Worm (Caenorhabditis elegans) whole organism, mixed stage, embryonic: ENCODE data around the gene golg-4.

Experiments used
- M03D4.4 ChIP-seq: sonication (generic microtip); optimal IDR thresholded peaks from 2 replicates; lab custom pipeline; 2017; ENCODE audit warnings: mild to moderate bottlenecking, missing genetic modification characterization, missing compliant biosample characterization
- ceh-39 ChIP-seq: fragments of 150-350 bp; optimal IDR thresholded peaks from 2 replicates; lab custom pipeline; 2014; ENCODE audit warnings: missing biosample characterization, missing genetic modification characterization
- ceh-43 ChIP-seq: fragments of 200-800 bp; sonication (Bioruptor generic); optimal IDR thresholded peaks from 2 replicates; lab custom pipeline; 2018; ENCODE audit warnings: mild to moderate bottlenecking, missing genetic modification characterization, moderate library complexity, missing compliant biosample characterization
- ces-1 ChIP-seq: fragments of 150-350 bp; optimal IDR thresholded peaks from 2 replicates; lab custom pipeline; 2014; ENCODE audit warnings: missing biosample characterization, missing genetic modification reagents, missing genetic modification characterization
- cnd-1 ChIP-seq: fragments of 200-800 bp; sonication (Bioruptor generic); optimal IDR thresholded peaks from 2 replicates; lab custom pipeline; 2018; ENCODE audit warnings: mild to moderate bottlenecking, missing genetic modification characterization, missing compliant biosample characterization
- drap-1 ChIP-seq: fragments of 200-800 bp; sonication (Bioruptor generic); optimal IDR thresholded peaks from 3 replicates; lab custom pipeline; 2018; ENCODE audit warnings: mild to moderate bottlenecking, missing genetic modification characterization, missing compliant biosample characterization
- elt-1 ChIP-seq: sonication (generic microtip); optimal IDR thresholded peaks from 2 replicates; lab custom pipeline; 2017; ENCODE audit warnings: missing genetic modification characterization, mild to moderate bottlenecking, missing compliant biosample characterization, antibody characterized with exemption, moderate library complexity, borderline replicate concordance; ENCODE audit not compliant: insufficient read depth
- elt-3 ChIP-seq: fragments of 150-350 bp; optimal IDR thresholded peaks from 2 replicates; lab custom pipeline; 2014; ENCODE audit warnings: missing biosample characterization, missing genetic modification characterization
- flh-1 ChIP-seq: fragments of 200-800 bp; sonication (Bioruptor generic); optimal IDR thresholded peaks from 2 replicates; lab custom pipeline; 2018; ENCODE audit warnings: mild to moderate bottlenecking, missing genetic modification characterization, moderate library complexity, missing compliant biosample characterization
- ham-2 ChIP-seq: fragments of 200-800 bp; sonication (Bioruptor generic); optimal IDR thresholded peaks from 2 replicates; lab custom pipeline; 2018; ENCODE audit warnings: mild to moderate bottlenecking, missing genetic modification characterization, missing compliant biosample characterization
- hlh-1 ChIP-seq: fragments of 150-350 bp; optimal IDR thresholded peaks from 2 replicates; lab custom pipeline; 2014; ENCODE audit warnings: missing biosample characterization, missing genetic modification reagents, missing genetic modification characterization
- lin-13 ChIP-seq: fragments of 150-350 bp; optimal IDR thresholded peaks from 2 replicates; lab custom pipeline; 2014; ENCODE audit warnings: missing biosample characterization, missing genetic modification characterization
- lin-32 ChIP-seq: fragments of 200-800 bp; sonication (Bioruptor generic); optimal IDR thresholded peaks from 2 replicates; lab custom pipeline; 2018; ENCODE audit warnings: mild to moderate bottlenecking, missing genetic modification characterization, missing compliant biosample characterization
- lsy-2 ChIP-seq: fragments of 150-350 bp; optimal IDR thresholded peaks from 2 replicates; lab custom pipeline; 2014; ENCODE audit warnings: missing biosample characterization, missing genetic modification characterization
- mab-5 ChIP-seq: fragments of 150-350 bp; optimal IDR thresholded peaks from 2 replicates; lab custom pipeline; 2014; ENCODE audit warnings: missing biosample characterization, missing genetic modification characterization
- mep-1 ChIP-seq: fragments of 150-350 bp; optimal IDR thresholded peaks from 2 replicates; lab custom pipeline; 2017; ENCODE audit warnings: missing biosample characterization, missing genetic modification reagents, missing genetic modification characterization, inconsistent platforms
- mls-2 ChIP-seq: sonication (generic microtip); optimal IDR thresholded peaks from 2 replicates; lab custom pipeline; 2016; ENCODE audit warnings: mild to moderate bottlenecking, missing genetic modification characterization, moderate library complexity, missing compliant biosample characterization
- nhr-12 ChIP-seq: fragments of 150-350 bp; optimal IDR thresholded peaks from 2 replicates; lab custom pipeline; 2014; ENCODE audit warnings: missing biosample characterization, missing genetic modification characterization
- nhr-2 ChIP-seq: fragments of 150-350 bp; optimal IDR thresholded peaks from 2 replicates; lab custom pipeline; 2014; ENCODE audit warnings: missing biosample characterization, missing genetic modification characterization
- nhr-237 ChIP-seq: fragments of 150-350 bp; optimal IDR thresholded peaks from 2 replicates; lab custom pipeline; 2014; ENCODE audit warnings: missing biosample characterization, missing genetic modification characterization
- nhr-28 ChIP-seq: fragments of 150-350 bp; optimal IDR thresholded peaks from 2 replicates; lab custom pipeline; 2014; ENCODE audit warnings: missing biosample characterization, missing genetic modification characterization
- nhr-76 ChIP-seq: sonication (generic microtip); optimal IDR thresholded peaks from 2 replicates; lab custom pipeline; 2017; ENCODE audit warnings: missing biosample characterization, missing genetic modification characterization
- pha-4 ChIP-seq: fragments of 150-350 bp; optimal IDR thresholded peaks from 2 replicates; lab custom pipeline; 2018; ENCODE audit warnings: missing biosample characterization, missing genetic modification reagents, missing genetic modification characterization
- sem-2 ChIP-seq: fragments of 200-800 bp; sonication (Bioruptor generic); optimal IDR thresholded peaks from 2 replicates; lab custom pipeline; 2018; ENCODE audit warnings: mild to moderate bottlenecking, missing genetic modification characterization, missing compliant biosample characterization
- snpc-4 ChIP-seq: fragments of 150-350 bp; optimal IDR thresholded peaks from 2 replicates; lab custom pipeline; 2014; ENCODE audit warnings: missing biosample characterization, missing genetic modification characterization
- sptf-1 ChIP-seq: sonication (generic microtip); optimal IDR thresholded peaks from 2 replicates; lab custom pipeline; 2017; ENCODE audit warnings: mild to moderate bottlenecking, missing genetic modification characterization, moderate library complexity, missing compliant biosample characterization
- tbx-8 ChIP-seq: fragments of 200-800 bp; sonication (Bioruptor generic); optimal IDR thresholded peaks from 2 replicates; lab custom pipeline; 2018; ENCODE audit warnings: mild to moderate bottlenecking, missing genetic modification characterization, moderate library complexity, missing compliant biosample characterization
- unc-120 ChIP-seq: sonication (generic microtip); optimal IDR thresholded peaks from 2 replicates; lab custom pipeline; 2017; ENCODE audit warnings: missing genetic modification characterization, missing compliant biosample characterization; ENCODE audit not compliant: poor library complexity, severe bottlenecking
- unc-39 ChIP-seq: fragments of 150-350 bp; optimal IDR thresholded peaks from 2 replicates; lab custom pipeline; 2014; ENCODE audit warnings: missing biosample characterization, missing genetic modification characterization
- unc-62 ChIP-seq: fragments of 150-350 bp; optimal IDR thresholded peaks from 2 replicates; lab custom pipeline; 2014; ENCODE audit warnings: missing biosample characterization, missing genetic modification reagents, missing genetic modification characterization
- zip-8 ChIP-seq: fragments of 150-350 bp; optimal IDR thresholded peaks from 2 replicates; lab custom pipeline; 2014; ENCODE audit warnings: missing biosample characterization, missing genetic modification characterization
- ztf-11 ChIP-seq: fragments of 150-350 bp; optimal IDR thresholded peaks from 2 replicates; lab custom pipeline; 2014; ENCODE audit warnings: missing biosample characterization, missing genetic modification characterization

The golg-4 gene

DNA sequence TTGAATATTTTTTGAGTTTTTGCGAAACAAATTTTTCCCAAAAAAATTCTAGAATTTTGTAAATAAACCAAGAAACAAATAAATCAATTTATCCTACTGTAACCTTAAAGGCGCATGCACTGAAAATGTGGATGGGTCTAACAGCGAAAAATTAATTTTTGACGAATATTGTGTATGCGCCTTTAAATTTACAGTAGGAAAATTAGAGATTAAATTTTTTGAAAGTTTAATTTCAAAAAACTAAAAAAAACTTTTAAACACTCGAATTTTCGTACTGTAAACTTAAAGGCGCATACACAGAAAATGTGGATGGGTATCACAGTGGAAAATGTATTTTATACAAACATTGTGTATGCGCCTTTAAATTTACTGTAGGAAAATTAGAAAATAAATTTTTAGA lies 15.2 kb upstream of the golg-4 start:
- TF ChIP-seq flh-1 (no peak), nhr-2 (tag; lab: Kevin White, UChicago) (no peak), zip-8 (no peak), nhr-12 (no peak), nhr-28 (no peak)

DNA sequence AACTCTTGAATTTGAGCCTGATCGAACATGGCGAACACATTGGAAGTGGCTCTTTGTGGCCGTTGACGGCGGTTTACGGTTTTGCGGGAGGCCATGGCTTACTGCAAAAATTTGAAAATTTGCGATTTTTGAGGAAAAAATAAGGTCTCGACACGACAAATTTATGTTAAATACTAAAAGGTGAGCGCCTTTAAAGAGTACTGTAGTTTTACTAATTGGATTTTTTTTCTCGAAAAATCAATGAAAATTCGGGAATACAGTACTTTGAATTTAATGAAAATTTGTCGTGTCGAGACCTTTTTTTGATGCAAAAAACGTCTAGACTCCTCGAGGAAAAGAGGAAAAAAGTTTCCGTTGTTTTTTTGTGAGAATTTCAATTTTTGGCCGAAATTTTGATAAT lies 11.7 kb upstream of the golg-4 start, which contains the start of gene mlc-4:
mlc-4 (minus strand) TSS at position 101 of the 400 bp plus-strand sequence.
- no peak for TF ChIP-seq nhr-28
- TF ChIP-seq ceh-39, result no peak
- TF ChIP-seq unc-39 (tag; lab: Kevin White, UChicago), result no peak
- no peak for TF ChIP-seq hlh-1 (tag; lab: Kevin White, UChicago)
- no peak for TF ChIP-seq sptf-1 (tag; lab: Kevin White, UChicago)
- no peak for TF ChIP-seq lin-32 (GFP tag; lab: Kevin White, UChicago)
- no peak for TF ChIP-seq unc-62 (GFP tag; lab: Kevin White, UChicago)
- TF ChIP-seq mep-1 (tag; lab: Kevin White, UChicago), result no peak
- no peak for TF ChIP-seq nhr-2 (tag; lab: Kevin White, UChicago)
- no peak for TF ChIP-seq M03D4.4 (tag; lab: Kevin White, UChicago)
- TF ChIP-seq nhr-237 (tag; lab: Kevin White, UChicago), result no peak
- TF ChIP-seq elt-3, result no peak
- TF ChIP-seq unc-120 (tag; lab: Kevin White, UChicago), result no peak
- no peak for TF ChIP-seq mab-5 (tag; lab: Kevin White, UChicago)

DNA sequence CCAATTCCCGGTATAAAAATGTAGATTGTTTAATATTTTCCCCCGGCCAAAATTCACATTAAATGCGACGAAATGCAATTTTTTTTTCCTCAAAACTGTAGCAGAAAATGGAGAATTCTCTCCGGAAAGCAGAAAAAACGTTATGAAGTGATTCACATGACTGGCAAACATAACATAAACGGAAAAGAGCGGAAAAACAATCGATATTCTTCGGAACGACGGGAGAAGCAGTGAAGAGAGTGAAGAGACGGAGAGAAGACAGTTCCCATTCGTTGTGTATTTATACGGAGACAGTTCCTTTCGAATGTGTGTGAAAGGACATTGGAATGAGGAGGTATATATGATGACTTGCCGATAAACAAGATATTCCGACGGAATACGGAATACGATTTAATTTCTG lies 10.3 kb upstream of the golg-4 start:
- TF ChIP-seq nhr-76 (no peak), nhr-28 (no peak), sptf-1 (tag; lab: Kevin White, UChicago) (no peak), mls-2 (tag; lab: Kevin White, UChicago) (no peak), elt-1 (tag; lab: Kevin White, UChicago) (no peak), hlh-1 (tag; lab: Kevin White, UChicago) (no peak), pha-4 (tag; lab: Kevin White, UChicago) (no peak)

DNA sequence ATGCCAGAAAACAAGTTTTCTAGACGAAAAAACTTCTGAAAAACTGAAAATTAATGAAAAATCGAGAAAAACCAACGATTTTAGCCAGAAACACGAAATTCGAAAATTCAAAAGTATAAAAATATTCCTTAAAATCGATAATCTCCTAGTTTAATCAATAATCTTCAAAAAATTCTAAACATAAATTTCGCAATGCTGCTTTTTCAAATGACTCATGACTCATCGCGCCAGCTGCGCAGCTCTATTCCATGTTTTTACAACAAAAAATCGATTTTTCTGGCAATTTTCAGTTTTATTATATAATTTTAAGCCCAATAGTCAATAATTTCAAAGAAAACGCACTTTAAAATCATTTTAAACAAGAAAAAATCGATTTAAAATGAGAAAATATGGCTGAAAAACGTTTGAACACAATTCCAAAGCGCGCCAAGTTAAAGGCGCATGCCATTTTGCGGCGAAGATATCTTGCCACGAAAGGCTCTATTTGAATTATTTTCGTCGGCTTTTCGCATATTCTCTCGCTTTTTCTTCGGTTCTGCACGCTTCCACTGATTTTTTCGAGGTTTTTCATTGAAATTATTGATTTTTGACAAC lies 9.4 kb upstream of the golg-4 start, which contains the start of gene cri-3:
cri-3 (plus strand) TSS at position 482 of the 594 bp plus-strand sequence.
- TF ChIP-seq ces-1 (GFP tag; lab: Kevin White, UChicago), result peak; percentile 27
- no peak for TF ChIP-seq snpc-4 (tag; lab: Kevin White, UChicago)
- TF ChIP-seq ham-2 (GFP tag; lab: Kevin White, UChicago), result peak; percentile 20
- peak; percentile 88 for TF ChIP-seq unc-120 (tag; lab: Kevin White, UChicago)

DNA sequence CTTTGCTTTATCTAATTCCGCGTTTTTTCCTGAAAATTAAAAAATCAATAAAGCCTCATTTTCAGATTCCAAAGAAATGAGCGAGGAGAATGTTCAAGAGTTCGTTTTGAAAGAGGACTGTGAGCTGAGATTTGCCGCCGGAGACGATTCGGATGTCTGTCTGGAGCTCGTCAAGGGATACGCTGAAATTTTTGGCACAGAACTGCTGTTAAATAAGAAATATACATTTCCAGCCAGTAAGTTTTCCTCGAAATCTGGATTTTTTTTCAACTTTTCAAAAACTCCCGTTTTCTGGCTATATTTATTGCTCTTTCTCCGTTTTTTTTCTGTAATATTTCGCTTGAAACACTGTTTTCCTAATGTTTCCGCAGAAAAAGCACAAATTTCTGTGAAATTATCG lies 7.7 kb upstream of the golg-4 start, which contains the start of gene clpf-1:
clpf-1 (plus strand) TSS at position 66 of the 400 bp plus-strand sequence.
- TF ChIP-seq snpc-4 (tag; lab: Kevin White, UChicago) (no peak), tbx-8 (GFP tag; lab: Kevin White, UChicago) (no peak), lin-13 (tag; lab: Kevin White, UChicago) (no peak), drap-1 (no peak), M03D4.4 (tag; lab: Kevin White, UChicago) (no peak), unc-39 (tag; lab: Kevin White, UChicago) (no peak), nhr-2 (tag; lab: Kevin White, UChicago) (no peak)

DNA sequence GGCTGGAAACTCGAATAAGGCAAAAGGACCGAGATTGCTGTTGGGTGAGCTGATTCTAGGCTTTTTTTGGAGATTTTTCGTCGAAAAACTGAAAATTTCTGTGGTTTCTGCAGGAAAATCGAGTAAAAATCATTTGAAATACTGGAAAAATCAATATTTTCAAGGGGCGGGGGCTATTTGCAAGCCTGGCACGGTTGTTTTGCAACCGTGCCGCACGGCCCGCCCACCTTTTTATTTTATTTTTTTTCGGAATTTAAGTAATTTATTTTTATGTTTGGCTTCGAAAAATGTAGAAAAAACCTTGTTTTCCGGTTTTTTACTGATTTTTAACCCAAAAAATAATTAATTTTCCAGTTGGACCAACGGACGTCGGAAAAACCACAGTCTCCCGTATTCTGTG lies 6.9 kb upstream of the golg-4 start:
- peak; percentile 12 for TF ChIP-seq M03D4.4 (tag; lab: Kevin White, UChicago)
- no peak for TF ChIP-seq cnd-1 (tag; lab: Kevin White, UChicago)

ce11 chrIII:3400444-3400843 lies 4.9 kb upstream of the golg-4 start:
- TF ChIP-seq lin-13 (tag; lab: Kevin White, UChicago) (no peak), ztf-11 (tag; lab: Kevin White, UChicago) (no peak), lin-32 (GFP tag; lab: Kevin White, UChicago) (no peak), lsy-2 (tag; lab: Kevin White, UChicago) (no peak), ceh-39 (no peak), ceh-43 (GFP tag; lab: Kevin White, UChicago) (no peak), unc-62 (GFP tag; lab: Kevin White, UChicago) (no peak), ham-2 (GFP tag; lab: Kevin White, UChicago) (no peak), nhr-237 (tag; lab: Kevin White, UChicago) (no peak), hlh-1 (tag; lab: Kevin White, UChicago) (no peak), mab-5 (tag; lab: Kevin White, UChicago) (no peak), mls-2 (tag; lab: Kevin White, UChicago) (no peak), sem-2 (GFP tag; lab: Kevin White, UChicago) (no peak), nhr-28 (no peak), nhr-12 (no peak), elt-1 (tag; lab: Kevin White, UChicago) (no peak)
